Fruit fly (Drosophila melanogaster) whole organism, embryonic: ENCODE measurements around the gene PolG2.

Experiments
- Atf6 ChIP-seq: fragments of 200-800 bp; sonication (Bioruptor generic); IDR thresholded peaks from 2 replicates; pipeline ENCODE4 v1.3.6; 2022; ENCODE audit warnings: missing biosample characterization, missing genetic modification characterization
- B-H1 ChIP-seq: fragments of 200-800 bp; sonication (Bioruptor generic); IDR thresholded peaks from 3 replicates; pipeline ENCODE4 v1.3.6; 2022; ENCODE audit warnings: missing biosample characterization, missing genetic modification characterization
- BtbVII ChIP-seq: fragments of 200-800 bp; sonication (Bioruptor generic); optimal IDR thresholded peaks from 3 replicates; lab custom pipeline; 2017; ENCODE audit warnings: missing biosample characterization, mild to moderate bottlenecking, missing genetic modification characterization
- Bteb2 ChIP-seq: fragments of 200-800 bp; sonication (Bioruptor generic); optimal IDR thresholded peaks from 2 replicates; lab custom pipeline; 2016; ENCODE audit warnings: missing biosample characterization, missing genetic modification characterization
- CG10209 ChIP-seq: fragments of 200-800 bp; sonication (Bioruptor generic); optimal IDR thresholded peaks from 3 replicates; lab custom pipeline; 2017; ENCODE audit warnings: missing biosample characterization, mild to moderate bottlenecking, missing genetic modification characterization, missing genetic modification reagents
- CG10959 ChIP-seq: fragments of 200-800 bp; sonication (Bioruptor generic); IDR thresholded peaks from 2 replicates; pipeline ENCODE4 v1.3.6; 2022; ENCODE audit warnings: missing biosample characterization, missing genetic modification characterization
- CG12219 ChIP-seq: fragments of 200-800 bp; sonication (Bioruptor generic); optimal IDR thresholded peaks from 3 replicates; lab custom pipeline; 2018; ENCODE audit warnings: missing biosample characterization, mild to moderate bottlenecking, missing genetic modification characterization
- CG12236 ChIP-seq: fragments of 200-800 bp; sonication (Bioruptor generic); optimal IDR thresholded peaks from 2 replicates; lab custom pipeline; 2016; ENCODE audit warnings: missing biosample characterization, missing genetic modification characterization
- CG12942 ChIP-seq: fragments of 200-800 bp; sonication (Bioruptor generic); optimal IDR thresholded peaks from 3 replicates; lab custom pipeline; 2016; ENCODE audit warnings: missing biosample characterization, missing genetic modification characterization
- CG15269 ChIP-seq: fragments of 200-800 bp; sonication (Bioruptor generic); optimal IDR thresholded peaks from 2 replicates; lab custom pipeline; 2018; ENCODE audit warnings: missing biosample characterization, mild to moderate bottlenecking, missing genetic modification characterization, moderate library complexity
- CG15601 ChIP-seq: fragments of 200-800 bp; sonication (Bioruptor generic); optimal IDR thresholded peaks from 3 replicates; lab custom pipeline; 2019; ENCODE audit warnings: missing biosample characterization, mild to moderate bottlenecking, missing genetic modification characterization, moderate library complexity
- CG1647 ChIP-seq: fragments of 200-800 bp; sonication (Bioruptor generic); optimal IDR thresholded peaks from 3 replicates; lab custom pipeline; 2016; ENCODE audit warnings: missing biosample characterization, missing genetic modification characterization
- CG2120 ChIP-seq: fragments of 200-800 bp; sonication (Bioruptor generic); optimal IDR thresholded peaks from 3 replicates; lab custom pipeline; 2016; ENCODE audit warnings: missing biosample characterization, missing genetic modification characterization
- CG2889 ChIP-seq: fragments of 200-800 bp; sonication (Bioruptor generic); IDR thresholded peaks from 3 replicates; pipeline ENCODE4 v1.3.6; 2022; ENCODE audit warnings: missing biosample characterization, missing genetic modification characterization
- CG34376 ChIP-seq: fragments of 200-800 bp; sonication (Bioruptor generic); optimal IDR thresholded peaks from 2 replicates; lab custom pipeline; 2018; ENCODE audit warnings: missing biosample characterization, mild to moderate bottlenecking, missing genetic modification characterization
- CG4360 ChIP-seq: fragments of 200-800 bp; sonication (Bioruptor generic); IDR thresholded peaks from 2 replicates; pipeline ENCODE4 v1.3.6; 2022; ENCODE audit warnings: missing biosample characterization, missing genetic modification characterization
- CG4854 ChIP-seq: fragments of 200-800 bp; sonication (Bioruptor generic); optimal IDR thresholded peaks from 2 replicates; lab custom pipeline; 2016; ENCODE audit warnings: missing biosample characterization, missing genetic modification characterization, inconsistent platforms
- CG6175 ChIP-seq: fragments of 200-800 bp; sonication (Bioruptor generic); IDR thresholded peaks from 3 replicates; pipeline ENCODE4 v1.3.6; 2022; ENCODE audit warnings: missing biosample characterization, missing genetic modification characterization
- CG6683 ChIP-seq: fragments of 200-800 bp; sonication (Bioruptor generic); optimal IDR thresholded peaks from 2 replicates; lab custom pipeline; 2017; ENCODE audit warnings: missing biosample characterization, mild to moderate bottlenecking, missing genetic modification characterization, missing genetic modification reagents
- CG7271 ChIP-seq: fragments of 200-800 bp; sonication (Bioruptor generic); optimal IDR thresholded peaks from 2 replicates; lab custom pipeline; 2018; ENCODE audit warnings: missing biosample characterization, mild to moderate bottlenecking, missing genetic modification characterization, moderate library complexity
- CG7745 ChIP-seq: fragments of 200-800 bp; sonication (Bioruptor generic); optimal IDR thresholded peaks from 2 replicates; lab custom pipeline; 2018; ENCODE audit warnings: missing biosample characterization, mild to moderate bottlenecking, missing genetic modification characterization, moderate library complexity
- CG8359 ChIP-seq: fragments of 200-800 bp; sonication (Bioruptor generic); optimal IDR thresholded peaks from 2 replicates; lab custom pipeline; 2017; ENCODE audit warnings: missing biosample characterization, mild to moderate bottlenecking, missing genetic modification characterization, borderline replicate concordance
- CoRest ChIP-seq: fragments of 200-800 bp; sonication (Bioruptor generic); optimal IDR thresholded peaks from 3 replicates; lab custom pipeline; 2018; ENCODE audit warnings: missing biosample characterization, mild to moderate bottlenecking, missing genetic modification characterization, moderate library complexity
- D19A ChIP-seq: fragments of 200-800 bp; optimal IDR thresholded peaks from 3 replicates; lab custom pipeline; 2019; ENCODE audit warnings: missing biosample characterization, mild to moderate bottlenecking, missing genetic modification characterization, moderate library complexity
- Doc3 ChIP-seq: fragments of 200-800 bp; sonication (Bioruptor generic); IDR thresholded peaks from 3 replicates; pipeline ENCODE4 v1.3.6; 2022; ENCODE audit warnings: missing biosample characterization, missing genetic modification characterization; ENCODE audit not compliant: partially characterized antibody
- Fer3 ChIP-seq: fragments of 200-800 bp; sonication (Bioruptor generic); optimal IDR thresholded peaks from 2 replicates; lab custom pipeline; 2018; ENCODE audit warnings: missing biosample characterization, mild to moderate bottlenecking, missing genetic modification characterization, moderate library complexity
- Hmx ChIP-seq: fragments of 200-800 bp; sonication (Bioruptor generic); optimal IDR thresholded peaks from 2 replicates; lab custom pipeline; 2016; ENCODE audit warnings: missing biosample characterization, missing genetic modification characterization
- Lim3 ChIP-seq: fragments of 200-800 bp; sonication (Bioruptor generic); IDR thresholded peaks from 2 replicates; pipeline ENCODE4 v1.3.6; 2022; ENCODE audit warnings: missing biosample characterization, missing genetic modification characterization
- Oaz ChIP-seq: fragments of 200-800 bp; sonication (Bioruptor generic); IDR thresholded peaks from 2 replicates; pipeline ENCODE4 v1.3.6; 2022; ENCODE audit warnings: missing biosample characterization, missing genetic modification characterization
- Ssrp ChIP-seq: fragments of 200-800 bp; sonication (Bioruptor generic); optimal IDR thresholded peaks from 2 replicates; lab custom pipeline; 2018; ENCODE audit warnings: missing biosample characterization, mild to moderate bottlenecking, missing genetic modification characterization, moderate library complexity
- Taf1 ChIP-seq: fragments of 200-800 bp; sonication (Bioruptor generic); IDR thresholded peaks from 2 replicates; pipeline ENCODE4 v1.3.6; 2022; ENCODE audit warnings: missing biosample characterization, missing genetic modification characterization
- Xrp1 ChIP-seq: fragments of 200-800 bp; sonication (Bioruptor generic); IDR thresholded peaks from 2 replicates; pipeline ENCODE4 v1.3.6; 2022; ENCODE audit warnings: missing biosample characterization, missing genetic modification characterization
- az2 ChIP-seq: fragments of 200-800 bp; sonication (Bioruptor generic); optimal IDR thresholded peaks from 3 replicates; lab custom pipeline; 2016; ENCODE audit warnings: missing biosample characterization, missing genetic modification characterization
- bigmax ChIP-seq: fragments of 200-800 bp; sonication (Bioruptor generic); optimal IDR thresholded peaks from 2 replicates; lab custom pipeline; 2018; ENCODE audit warnings: missing biosample characterization, mild to moderate bottlenecking, missing genetic modification characterization
- chinmo ChIP-seq: fragments of 200-800 bp; sonication (Bioruptor generic); IDR thresholded peaks from 4 replicates; pipeline ENCODE4 v1.3.6; 2022; ENCODE audit warnings: missing biosample characterization, missing genetic modification characterization; ENCODE audit not compliant: partially characterized antibody
- croc ChIP-seq: fragments of 200-800 bp; sonication (Bioruptor generic); conservative IDR thresholded peaks from 3 replicates; pipeline ENCODE4 v1.3.6; 2022; ENCODE audit warnings: missing biosample characterization, missing genetic modification characterization
- crol ChIP-seq: fragments of 200-800 bp; sonication (Bioruptor generic); IDR thresholded peaks from 2 replicates; pipeline ENCODE4 v1.3.6; 2022; ENCODE audit warnings: missing biosample characterization, missing genetic modification characterization
- da ChIP-seq: fragments of 200-800 bp; sonication (Bioruptor generic); optimal IDR thresholded peaks from 2 replicates; lab custom pipeline; 2016; ENCODE audit warnings: missing biosample characterization, missing genetic modification characterization
- danr ChIP-seq: fragments of 200-800 bp; sonication (Bioruptor generic); IDR thresholded peaks from 2 replicates; pipeline ENCODE4 v1.3.6; 2022; ENCODE audit warnings: missing biosample characterization, missing genetic modification characterization
- esg ChIP-seq: fragments of 200-800 bp; sonication (Bioruptor generic); conservative IDR thresholded peaks from 2 replicates; pipeline ENCODE4 v1.3.6; 2022; ENCODE audit warnings: missing biosample characterization, missing genetic modification characterization
- fd96Cb ChIP-seq: fragments of 200-800 bp; sonication (Bioruptor generic); optimal IDR thresholded peaks from 2 replicates; lab custom pipeline; 2018; ENCODE audit warnings: missing biosample characterization, mild to moderate bottlenecking, missing genetic modification characterization, moderate library complexity
- gfzf ChIP-seq: fragments of 200-800 bp; sonication (Bioruptor generic); optimal IDR thresholded peaks from 2 replicates; lab custom pipeline; 2016; ENCODE audit warnings: missing biosample characterization, mild to moderate bottlenecking, missing genetic modification characterization, moderate library complexity
- hb ChIP-seq: fragments of 200-800 bp; sonication (Bioruptor generic); IDR thresholded peaks from 3 replicates; pipeline ENCODE4 v1.3.6; 2022; ENCODE audit warnings: missing biosample characterization, missing genetic modification characterization; ENCODE audit not compliant: partially characterized antibody
- hbn ChIP-seq: fragments of 200-800 bp; sonication (Bioruptor generic); IDR thresholded peaks from 2 replicates; pipeline ENCODE4 v1.3.6; 2022; ENCODE audit warnings: missing biosample characterization, missing genetic modification characterization; ENCODE audit not compliant: partially characterized antibody
- lbe ChIP-seq: fragments of 200-800 bp; sonication (Bioruptor generic); optimal IDR thresholded peaks from 2 replicates; lab custom pipeline; 2016; ENCODE audit warnings: missing biosample characterization, mild to moderate bottlenecking, missing genetic modification characterization
- lola ChIP-seq, 3 experiments: fragments of >200 bp in 2 of 3; fragments of 200-800 bp in 1 of 3; sonication (Bioruptor generic) in 1 of 3; optimal IDR thresholded peaks; 2 replicates each; lab custom pipeline; 2017 to 2019; ENCODE audit warnings: missing biosample characterization in 3 of 3, missing genetic modification characterization in 3 of 3, mild to moderate bottlenecking in 1 of 3, moderate library complexity in 1 of 3
- onecut ChIP-seq: fragments of 200-800 bp; sonication (Bioruptor generic); IDR thresholded peaks from 2 replicates; pipeline ENCODE4 v1.3.6; 2022; ENCODE audit warnings: missing biosample characterization, missing genetic modification characterization
- sima ChIP-seq: fragments of 200-800 bp; sonication (Bioruptor generic); optimal IDR thresholded peaks from 2 replicates; lab custom pipeline; 2016; ENCODE audit warnings: missing biosample characterization, missing genetic modification characterization
- slou ChIP-seq: fragments of 200-800 bp; sonication (Bioruptor generic); optimal IDR thresholded peaks from 3 replicates; lab custom pipeline; 2016; ENCODE audit warnings: missing biosample characterization, missing genetic modification characterization
- tup ChIP-seq: fragments of 200-800 bp; sonication (Bioruptor generic); optimal IDR thresholded peaks from 2 replicates; lab custom pipeline; 2016; ENCODE audit warnings: missing biosample characterization, mild to moderate bottlenecking, missing genetic modification characterization, moderate library complexity
- unpg ChIP-seq: fragments of 200-800 bp; sonication (Bioruptor generic); optimal IDR thresholded peaks from 3 replicates; lab custom pipeline; 2018; ENCODE audit warnings: missing biosample characterization, mild to moderate bottlenecking, missing genetic modification characterization, moderate library complexity
- yki ChIP-seq: fragments of >200 bp; optimal IDR thresholded peaks from 3 replicates; lab custom pipeline; 2018

The PolG2 gene

dm6 chr2L:13876698-13877097 is 43.8 kb upstream of the PolG2 start (continued):
- TF ChIP-seq gfzf (GFP tag; lab: Kevin White, UChicago) (no peak), Taf1 (GFP tag; lab: Robert Waterston, UW) (no peak), da (GFP tag; lab: Kevin White, UChicago) (no peak), CG34376 (GFP tag; lab: Kevin White, UChicago) (no peak), Lim3 (no peak), Doc3 (no peak), tup (no peak), CG12942 (GFP tag; lab: Kevin White, UChicago) (no peak), CG4854 (no peak), onecut (no peak), slou (GFP tag; lab: Kevin White, UChicago) (peak; percentile 14), BtbVII (GFP tag; lab: Kevin White, UChicago) (no peak), CG7745 (tag; lab: Kevin White, UChicago) (no peak), CG12219 (peak; percentile 11), croc (no peak; the same call in 2 of the 3 replicates), Bteb2 (GFP tag; lab: Kevin White, UChicago) (no peak), Ssrp (tag; lab: Kevin White, UChicago) (peak; percentile 57), unpg (GFP tag; lab: Kevin White, UChicago) (peak; percentile 42), CG10209 (peak; percentile 35), Atf6 (GFP tag; lab: Robert Waterston, UW) (no peak), CG15601 (peak; percentile 36), bigmax (GFP tag; lab: Kevin White, UChicago) (no peak), Xrp1 (GFP tag; lab: Robert Waterston, UW) (no peak), B-H1 (no peak), danr (no peak), CoRest (peak; percentile 54), fd96Cb (tag; lab: Kevin White, UChicago) (peak; percentile 27), D19A (tag; lab: Kevin White, UChicago) (peak; percentile 18), hbn (GFP tag; lab: Robert Waterston, UW) (no peak), CG8359 (GFP tag; lab: Kevin White, UChicago) (no peak), CG15269 (tag; lab: Kevin White, UChicago) (no peak), CG2120 (GFP tag; lab: Kevin White, UChicago) (no peak), chinmo (no peak), CG12236 (GFP tag; lab: Kevin White, UChicago) (no peak), Fer3 (tag; lab: Kevin White, UChicago) (no peak), CG10959 (no peak), Hmx (GFP tag; lab: Kevin White, UChicago) (no peak), lola (GFP tag; optimal IDR thresholded peaks at IDR 0.05; lab: Kevin White, UChicago) (peak in 1 of 3 experiments; percentile 75), esg (GFP tag; lab: Robert Waterston, UW) (no peak), az2 (GFP tag; lab: Kevin White, UChicago) (peak; percentile 48), sima (GFP tag; lab: Kevin White, UChicago) (no peak), yki (lab: Kevin White, UChicago) (no peak), CG4360 (GFP tag; lab: Robert Waterston, UW) (no peak), CG6175 (GFP tag; lab: Robert Waterston, UW) (no peak), crol (GFP tag; lab: Robert Waterston, UW) (no peak), hb (GFP tag; lab: Robert Waterston, UW) (no peak), CG7271 (tag; lab: Kevin White, UChicago) (no peak), Oaz (GFP tag; lab: Robert Waterston, UW) (no peak), CG1647 (no peak), lbe (GFP tag; lab: Kevin White, UChicago) (no peak), CG6683 (GFP tag; lab: Kevin White, UChicago) (no peak), CG2889 (GFP tag; lab: Robert Waterston, UW) (no peak)
